Worm (Caenorhabditis elegans) whole organism, L3 larva: ENCODE measurements around the gene Y38F1A.4.

Source experiments
- R02D3.7 ChIP-seq: fragments of 150-350 bp; optimal IDR thresholded peaks from 2 replicates; lab custom pipeline; 2014; ENCODE audit warnings: missing biosample characterization, missing genetic modification characterization
- ZK546.5 ChIP-seq: sonication (generic microtip); optimal IDR thresholded peaks from 2 replicates; lab custom pipeline; 2017; ENCODE audit warnings: missing biosample characterization, missing genetic modification characterization
- aly-2 ChIP-seq: fragments of 150-350 bp; optimal IDR thresholded peaks from 2 replicates; lab custom pipeline; 2014; ENCODE audit warnings: missing biosample characterization, missing genetic modification characterization
- ama-1 ChIP-seq: fragments of 150-350 bp; optimal IDR thresholded peaks from 2 replicates; lab custom pipeline; 2018
- ceh-28 ChIP-seq: fragments of 150-350 bp; optimal IDR thresholded peaks from 2 replicates; lab custom pipeline; 2014; ENCODE audit warnings: missing biosample characterization, missing genetic modification reagents, missing genetic modification characterization
- ceh-82 ChIP-seq: fragments of 150-350 bp; optimal IDR thresholded peaks from 2 replicates; lab custom pipeline; 2014; ENCODE audit warnings: missing biosample characterization, missing genetic modification characterization
- ceh-9 ChIP-seq: sonication (generic microtip); optimal IDR thresholded peaks from 2 replicates; lab custom pipeline; 2018; ENCODE audit warnings: missing biosample characterization, missing genetic modification characterization
- daf-12 ChIP-seq: fragments of 150-350 bp; optimal IDR thresholded peaks from 2 replicates; lab custom pipeline; 2014; ENCODE audit warnings: missing biosample characterization, missing genetic modification reagents, missing genetic modification characterization
- egl-5 ChIP-seq: fragments of 150-350 bp; optimal IDR thresholded peaks from 2 replicates; lab custom pipeline; 2017; ENCODE audit warnings: missing biosample characterization, missing genetic modification reagents, missing genetic modification characterization, inconsistent platforms
- elt-1 ChIP-seq: fragments of 150-350 bp; optimal IDR thresholded peaks from 2 replicates; lab custom pipeline; 2014; ENCODE audit warnings: missing biosample characterization, missing genetic modification characterization
- elt-2 ChIP-seq: sonication (generic microtip); optimal IDR thresholded peaks from 2 replicates; lab custom pipeline; 2016; ENCODE audit warnings: missing genetic modification reagents, mild to moderate bottlenecking, missing genetic modification characterization, missing compliant biosample characterization
- elt-3 ChIP-seq, 3 experiments: fragments of 150-350 bp in 1 of 3; sonication (generic microtip) in 2 of 3; optimal IDR thresholded peaks; 2 replicates in 2 of 3; 4 replicates in 1 of 3; lab custom pipeline; 2014 to 2017; ENCODE audit warnings: missing biosample characterization in 3 of 3, missing genetic modification characterization in 3 of 3
- eor-1 ChIP-seq, 2 experiments: fragments of 150-350 bp; optimal IDR thresholded peaks; 2 replicates each; lab custom pipeline; 2014 to 2018; ENCODE audit warnings: missing biosample characterization in 2 of 2, missing genetic modification characterization in 2 of 2
- fkh-2 ChIP-seq: fragments of 150-350 bp; optimal IDR thresholded peaks from 2 replicates; lab custom pipeline; 2014; ENCODE audit warnings: missing biosample characterization, missing genetic modification reagents, missing genetic modification characterization
- fos-1 ChIP-seq: fragments of 150-350 bp; optimal IDR thresholded peaks from 2 replicates; lab custom pipeline; 2014; ENCODE audit warnings: missing biosample characterization, missing genetic modification characterization
- hmg-11 ChIP-seq: sonication (generic microtip); optimal IDR thresholded peaks from 2 replicates; lab custom pipeline; 2016; ENCODE audit warnings: missing genetic modification characterization, missing compliant biosample characterization
- lin-15B ChIP-seq: fragments of 150-350 bp; optimal IDR thresholded peaks from 2 replicates; lab custom pipeline; 2014; ENCODE audit warnings: missing biosample characterization, missing genetic modification characterization
- lin-39 ChIP-seq: fragments of 150-350 bp; optimal IDR thresholded peaks from 2 replicates; lab custom pipeline; 2018; ENCODE audit warnings: missing biosample characterization, missing genetic modification reagents, missing genetic modification characterization
- mdl-1 ChIP-seq: fragments of 150-350 bp; optimal IDR thresholded peaks from 2 replicates; lab custom pipeline; 2014; ENCODE audit warnings: missing biosample characterization, missing genetic modification characterization
- mml-1 ChIP-seq: fragments of 150-350 bp; sonication (generic microtip); optimal IDR thresholded peaks from 3 replicates; lab custom pipeline; 2014; ENCODE audit warnings: missing biosample characterization, missing genetic modification characterization
- nfya-1 ChIP-seq: sonication (generic microtip); optimal IDR thresholded peaks from 2 replicates; lab custom pipeline; 2017; ENCODE audit warnings: missing genetic modification characterization, mild to moderate bottlenecking, missing compliant biosample characterization, antibody characterized with exemption, moderate library complexity; ENCODE audit not compliant: insufficient read depth
- nhr-11 ChIP-seq: fragments of 150-350 bp; optimal IDR thresholded peaks from 2 replicates; lab custom pipeline; 2014; ENCODE audit warnings: missing biosample characterization, missing genetic modification characterization
- nhr-12 ChIP-seq: fragments of 150-350 bp; optimal IDR thresholded peaks from 2 replicates; lab custom pipeline; 2014; ENCODE audit warnings: missing biosample characterization, missing genetic modification characterization
- nhr-23 ChIP-seq: fragments of 150-350 bp; optimal IDR thresholded peaks from 2 replicates; lab custom pipeline; 2014; ENCODE audit warnings: missing biosample characterization, missing genetic modification reagents, missing genetic modification characterization
- nhr-25 ChIP-seq: sonication (generic microtip); optimal IDR thresholded peaks from 2 replicates; lab custom pipeline; 2017; ENCODE audit warnings: missing biosample characterization, missing genetic modification characterization
- nhr-43 ChIP-seq: sonication (generic microtip); optimal IDR thresholded peaks from 2 replicates; lab custom pipeline; 2016; ENCODE audit warnings: mild to moderate bottlenecking, missing genetic modification characterization, missing compliant biosample characterization; ENCODE audit not compliant: poor library complexity, severe bottlenecking
- nhr-67 ChIP-seq: fragments of 150-350 bp; optimal IDR thresholded peaks from 2 replicates; lab custom pipeline; 2014; ENCODE audit warnings: missing biosample characterization, missing genetic modification characterization
- nhr-76 ChIP-seq: fragments of 150-350 bp; sonication (generic microtip); optimal IDR thresholded peaks from 5 replicates; lab custom pipeline; 2014; ENCODE audit warnings: missing biosample characterization, missing genetic modification characterization
- pha-4 ChIP-seq: fragments of 150-350 bp; optimal IDR thresholded peaks from 2 replicates; lab custom pipeline; 2014; ENCODE audit warnings: missing biosample characterization, missing genetic modification reagents, missing genetic modification characterization
- pqm-1 ChIP-seq: fragments of 150-350 bp; optimal IDR thresholded peaks from 2 replicates; lab custom pipeline; 2017; ENCODE audit warnings: missing biosample characterization, missing genetic modification characterization, inconsistent platforms
- skn-1 ChIP-seq: fragments of 150-350 bp; optimal IDR thresholded peaks from 2 replicates; lab custom pipeline; 2014; ENCODE audit warnings: missing biosample characterization, missing genetic modification characterization
- snpc-4 ChIP-seq: fragments of 150-350 bp; optimal IDR thresholded peaks from 2 replicates; lab custom pipeline; 2014; ENCODE audit warnings: missing biosample characterization, missing genetic modification characterization
- tbx-2 ChIP-seq: sonication (generic microtip); optimal IDR thresholded peaks from 2 replicates; lab custom pipeline; 2016; ENCODE audit warnings: mild to moderate bottlenecking, missing genetic modification characterization, missing compliant biosample characterization
- unc-62 ChIP-seq: fragments of 150-350 bp; sonication (generic microtip); optimal IDR thresholded peaks from 4 replicates; lab custom pipeline; 2014; ENCODE audit warnings: missing biosample characterization, missing genetic modification reagents, missing genetic modification characterization
- zag-1 ChIP-seq: fragments of 150-350 bp; optimal IDR thresholded peaks from 2 replicates; lab custom pipeline; 2014; ENCODE audit warnings: missing biosample characterization, missing genetic modification characterization
- ztf-11 ChIP-seq: fragments of 150-350 bp; optimal IDR thresholded peaks from 2 replicates; lab custom pipeline; 2014; ENCODE audit warnings: missing biosample characterization, missing genetic modification characterization

Gene Y38F1A.4

ce11 chrII:13006283-13006682 lies 36.8 kb upstream of the Y38F1A.4 start:
- TF ChIP-seq mdl-1 (no peak), nhr-43 (tag; lab: Kevin White, UChicago) (peak; percentile 14), nhr-23 (tag; lab: Kevin White, UChicago) (peak; percentile 20), pqm-1 (tag; lab: Kevin White, UChicago) (peak; percentile 62), elt-2 (tag; lab: Kevin White, UChicago) (peak; percentile 84)
- TF ChIP-seq, all 47 proteins: peak for 4

ce11 chrII:13004872-13005252 lies 35.3 kb upstream of the Y38F1A.4 start:
- TF ChIP-seq unc-62 (GFP tag; lab: Kevin White, UChicago) (no peak), elt-2 (tag; lab: Kevin White, UChicago) (peak; percentile 45), pha-4 (peak; percentile 30), nhr-76 (tag; lab: Kevin White, UChicago) (no peak)

- TF ChIP-seq daf-12 (tag; lab: Kevin White, UChicago) (no peak), pqm-1 (tag; lab: Kevin White, UChicago) (peak; percentile 69), mdl-1 (no peak), mml-1 (tag; lab: Kevin White, UChicago) (no peak), ceh-28 (no peak), nhr-25 (tag; lab: Kevin White, UChicago) (peak; percentile 62), unc-62 (GFP tag; lab: Kevin White, UChicago) (no peak), nhr-23 (tag; lab: Kevin White, UChicago) (peak; percentile 40), elt-2 (tag; lab: Kevin White, UChicago) (peak; percentile 82)
Measured at ce11 chrII:13004160-13004871, 34.8 kb upstream of the Y38F1A.4 start.

ce11 chrII:13003244-13003643 lies 33.7 kb upstream of the Y38F1A.4 start:
- TF ChIP-seq nhr-25 (tag; lab: Kevin White, UChicago) = no peak
- no peak for TF ChIP-seq tbx-2 (tag; lab: Kevin White, UChicago)
- no peak for TF ChIP-seq elt-1 (tag; lab: Kevin White, UChicago)
- TF ChIP-seq nhr-67 (tag; lab: Kevin White, UChicago) = no peak
- TF ChIP-seq ama-1 (lab: Kevin White, UChicago) = no peak
- TF ChIP-seq lin-15B (tag; lab: Kevin White, UChicago) = no peak

- TF ChIP-seq pqm-1 (tag; lab: Kevin White, UChicago) = no peak
- no peak for TF ChIP-seq fos-1
- TF ChIP-seq unc-62 (GFP tag; lab: Kevin White, UChicago) = no peak
- no peak for TF ChIP-seq R02D3.7
- TF ChIP-seq ZK546.5 (tag; lab: Kevin White, UChicago) = no peak
- no peak for TF ChIP-seq aly-2 (tag; lab: Kevin White, UChicago)
- TF ChIP-seq nhr-76 (tag; lab: Kevin White, UChicago) = no peak
- TF ChIP-seq nhr-23 (tag; lab: Kevin White, UChicago) = no peak
Measured at ce11 chrII:13000753-13001152, 31.2 kb upstream of the Y38F1A.4 start, which contains the start of gene Y38F1A.8. TSS of gene Y38F1A.8 (minus strand) at chrII:13000853.

ce11 chrII:12997413-12997812 lies 27.9 kb upstream of the Y38F1A.4 start, which contains the start of gene Y38F1A.7:
TSS of gene Y38F1A.7 (minus strand) at chrII:12997804.
- TF ChIP-seq elt-2 (tag; lab: Kevin White, UChicago) (peak; percentile 1), ztf-11 (tag; lab: Kevin White, UChicago) (no peak), snpc-4 (no peak), pqm-1 (tag; lab: Kevin White, UChicago) (no peak), ama-1 (lab: Kevin White, UChicago) (no peak)

ce11 chrII:12996249-12996648 lies 26.7 kb upstream of the Y38F1A.4 start, which contains the start of gene hphd-1:
TSS of gene hphd-1 (minus strand) at chrII:12996571.
- no peak for TF ChIP-seq ZK546.5 (tag; lab: Kevin White, UChicago)
- TF ChIP-seq nhr-23 (tag; lab: Kevin White, UChicago) = peak; percentile 26
- TF ChIP-seq eor-1 (tag; optimal IDR thresholded peaks at IDR 0.05; lab: Kevin White, UChicago) = no peak
- TF ChIP-seq elt-3 (tag; optimal IDR thresholded peaks at IDR 0.05; lab: Kevin White, UChicago) = no peak
- no peak for TF ChIP-seq zag-1 (tag; lab: Kevin White, UChicago)
- TF ChIP-seq elt-2 (tag; lab: Kevin White, UChicago) = peak; percentile 63
- no peak for TF ChIP-seq nhr-12 (tag; lab: Kevin White, UChicago)
- TF ChIP-seq nhr-43 (tag; lab: Kevin White, UChicago) = peak; percentile 84
- no peak for TF ChIP-seq fos-1
- TF ChIP-seq ama-1 (lab: Kevin White, UChicago) = no peak
- peak; percentile 41 for TF ChIP-seq nfya-1 (tag; lab: Kevin White, UChicago)
- no peak for TF ChIP-seq egl-5
- no peak for TF ChIP-seq ceh-82 (tag; lab: Kevin White, UChicago)
- peak; percentile 86 for TF ChIP-seq pqm-1 (tag; lab: Kevin White, UChicago)
- TF ChIP-seq hmg-11 (tag; lab: Kevin White, UChicago) = no peak
- TF ChIP-seq ceh-9 (tag; lab: Kevin White, UChicago) = no peak
- TF ChIP-seq fkh-2 (tag; lab: Kevin White, UChicago) = no peak
- no peak for TF ChIP-seq unc-62 (GFP tag; lab: Kevin White, UChicago)
- no peak for TF ChIP-seq nhr-76 (tag; lab: Kevin White, UChicago)
- TF ChIP-seq lin-39 (tag; lab: Kevin White, UChicago) = no peak
- TF ChIP-seq elt-1 (tag; lab: Kevin White, UChicago) = no peak
- TF ChIP-seq skn-1 (tag; lab: Kevin White, UChicago) = no peak
- TF ChIP-seq snpc-4 = peak; percentile 25
- peak; percentile 55 for TF ChIP-seq mdl-1
- no peak for TF ChIP-seq nhr-11 (tag; lab: Kevin White, UChicago)
- no peak for TF ChIP-seq ztf-11 (tag; lab: Kevin White, UChicago)
